Fruit fly (Drosophila melanogaster) ovary, adult (tissue): ENCODE measurements around the gene CG42538.

ENCODE experiments used
- CG17801 ChIP-seq: fragments of 200-800 bp; optimal IDR thresholded peaks from 2 replicates; lab custom pipeline; 2019; ENCODE audit warnings: missing biosample characterization, mild to moderate bottlenecking, missing genetic modification characterization, moderate library complexity; ENCODE audit not compliant: partially characterized antibody

CG42538 gene

DNA sequence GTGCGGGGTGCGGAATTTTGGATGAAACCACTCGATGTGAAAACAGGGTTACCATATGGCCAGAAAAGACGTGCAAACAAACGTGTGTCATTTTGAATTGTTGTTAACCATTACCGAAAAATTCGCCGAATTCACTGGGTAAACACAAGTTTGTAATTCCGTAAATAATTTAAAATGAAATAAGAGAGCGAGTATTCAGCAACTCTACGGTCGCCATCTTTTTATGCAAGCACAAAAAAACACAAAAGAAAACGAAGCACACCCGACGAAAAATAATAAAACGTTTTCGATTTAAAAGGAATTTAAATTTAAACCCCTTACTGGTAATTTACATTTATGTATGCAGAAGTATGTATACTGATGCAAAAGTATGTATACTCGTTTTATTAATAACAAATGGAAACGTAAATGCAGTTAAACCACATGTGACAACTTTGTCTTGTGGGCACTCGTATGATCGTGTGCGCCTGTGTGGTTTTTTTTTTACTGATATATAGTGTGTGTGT is 11.6 kb downstream of the CG42538 start:
- TF ChIP-seq CG17801, result peak; percentile 97

DNA sequence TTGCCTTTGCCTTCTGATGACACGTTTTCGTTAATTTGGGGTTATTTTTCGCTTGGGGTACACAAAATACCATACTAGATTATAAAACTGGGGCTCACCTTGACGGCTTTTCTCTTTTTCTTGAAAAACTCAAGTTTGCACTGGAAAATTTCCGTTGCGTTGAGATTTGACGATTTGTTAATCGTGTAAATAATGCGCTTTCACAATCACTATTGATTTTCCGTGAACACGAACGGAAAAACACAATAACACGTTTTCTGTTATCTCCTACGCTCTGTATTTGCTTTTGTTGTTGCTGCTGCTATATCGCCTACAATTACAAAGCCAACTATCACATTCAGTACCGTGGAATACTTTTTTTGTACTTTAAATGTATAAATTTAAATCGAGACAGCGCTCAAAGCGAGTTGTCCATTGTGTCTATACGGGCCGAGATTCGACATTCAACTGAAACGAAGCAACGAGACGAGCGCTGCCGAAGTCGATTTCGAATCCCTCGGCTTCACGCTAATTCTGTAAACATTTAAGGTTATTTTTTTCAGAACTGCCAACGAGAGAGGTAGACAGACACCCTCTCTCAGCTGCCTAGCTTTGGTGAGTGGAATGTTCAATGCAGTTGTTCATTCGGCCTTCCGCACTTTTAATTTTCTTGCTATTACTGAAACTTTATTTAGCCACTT is 12.2 kb downstream of the CG42538 start:
- peak; percentile 61 for TF ChIP-seq CG17801

DNA sequence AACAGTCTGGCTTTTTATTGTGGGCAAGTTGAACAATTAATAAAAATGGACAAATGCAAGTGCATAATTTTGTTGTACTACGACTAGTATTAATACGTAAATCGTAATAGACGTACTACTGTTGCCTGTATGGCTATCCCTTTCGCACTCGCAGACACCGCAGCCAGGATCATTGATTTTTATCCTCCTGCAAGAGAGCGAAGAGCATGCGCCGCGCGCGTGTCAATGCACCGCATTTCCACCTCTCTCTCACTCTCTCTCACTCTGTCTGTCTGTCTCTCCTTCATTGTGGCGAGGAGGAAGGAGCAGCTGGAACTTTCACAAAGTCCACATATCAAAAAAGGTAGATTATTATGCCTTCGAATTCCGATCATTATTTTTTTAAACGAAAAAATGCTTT is 12.8 kb downstream of the CG42538 start:
- TF ChIP-seq CG17801, result no peak

DNA sequence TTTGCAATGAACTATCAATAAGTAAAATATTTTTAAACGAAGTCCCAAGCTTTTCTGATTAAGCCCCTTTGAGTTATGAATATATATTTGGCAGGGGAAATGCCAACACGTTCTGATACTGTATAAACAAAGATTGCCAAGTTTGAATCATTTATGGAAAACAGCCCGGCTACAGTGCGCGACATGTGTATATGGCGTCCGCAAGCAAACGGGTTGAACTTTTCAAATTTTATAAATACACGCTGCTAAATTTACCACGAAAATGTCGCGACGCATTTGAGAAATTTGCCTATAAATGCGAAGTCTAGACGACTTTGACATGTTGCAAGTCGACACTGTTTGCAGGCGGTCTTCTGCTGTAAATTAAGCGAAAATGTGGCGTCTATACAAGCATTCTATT is 13.8 kb downstream of the CG42538 start:
- TF ChIP-seq CG17801, result no peak

DNA sequence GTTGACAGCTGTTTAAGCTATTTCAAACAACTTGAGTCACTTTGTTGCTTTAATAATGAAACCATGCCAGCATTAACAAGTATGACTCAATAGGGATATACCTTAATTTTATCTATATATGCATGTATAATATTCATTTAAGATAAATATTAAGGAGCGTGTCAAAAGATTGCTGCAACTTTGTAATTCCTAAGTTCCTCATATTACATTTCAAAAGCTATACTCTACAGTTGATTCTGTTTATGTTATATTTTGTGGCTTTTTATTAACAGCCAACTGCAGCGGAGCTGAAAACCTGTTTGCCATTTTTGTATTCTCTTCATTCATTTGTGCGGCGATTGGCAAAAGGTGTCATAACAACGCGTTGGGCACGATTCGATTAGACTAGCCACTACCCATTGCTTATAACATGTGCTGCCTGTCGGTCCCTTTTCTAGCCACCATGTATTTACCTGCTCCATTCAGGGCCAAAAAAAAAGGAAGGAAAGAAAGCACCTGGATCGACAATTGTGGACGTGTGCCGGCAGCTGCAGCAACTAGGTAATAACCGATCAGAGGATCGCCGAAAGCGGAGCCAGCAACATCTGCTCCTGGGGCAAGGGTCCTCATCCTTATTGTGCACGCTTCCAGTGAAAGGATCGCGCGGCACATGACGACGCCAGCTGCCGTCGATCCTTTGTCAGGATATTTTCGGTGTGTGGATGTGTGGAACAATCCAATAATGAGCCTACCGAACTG is 14.6 kb downstream of the CG42538 start:
- TF ChIP-seq CG17801, result no peak

DNA sequence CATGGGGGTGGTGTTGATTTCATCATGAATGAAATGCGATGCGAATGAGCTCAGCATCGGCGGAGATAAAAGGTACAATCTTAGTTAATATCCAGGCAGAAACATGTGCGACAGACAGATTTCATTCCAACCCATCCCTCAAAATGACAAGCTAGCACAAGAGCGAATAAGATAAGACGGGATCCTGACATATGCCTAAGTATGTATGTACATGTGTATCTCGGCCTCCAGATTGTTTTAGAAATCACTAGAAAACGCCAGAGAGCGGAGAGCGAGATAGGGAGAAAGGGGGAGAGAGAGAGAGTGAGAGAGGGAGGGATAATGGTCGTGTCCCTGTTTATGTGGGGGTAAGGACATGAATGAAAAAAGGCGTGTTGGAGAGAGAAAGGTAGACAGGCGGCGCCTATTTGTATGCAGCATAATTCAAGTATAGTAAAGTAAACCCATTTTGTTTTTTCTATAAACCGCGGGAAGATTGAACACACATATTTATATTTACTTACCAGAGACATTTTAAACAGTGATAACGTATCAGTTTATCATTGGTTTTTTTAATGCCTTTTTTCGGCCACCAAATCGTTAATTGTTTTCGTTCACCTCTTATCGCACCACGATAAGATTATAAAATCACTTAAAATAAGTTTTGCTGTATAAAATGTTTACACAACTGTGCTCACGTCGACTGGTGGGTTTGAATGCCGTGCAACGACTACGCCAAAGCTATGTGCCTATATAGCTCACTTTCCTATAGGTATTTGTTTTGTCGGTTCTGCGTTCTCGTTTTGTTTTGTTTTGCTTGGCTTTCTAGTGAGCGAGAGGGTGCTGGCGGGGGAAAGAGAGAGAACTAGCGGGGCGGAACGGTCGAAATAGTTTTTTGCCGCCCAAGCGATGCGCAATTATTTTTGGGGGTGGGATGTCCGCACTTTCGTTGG is 15.9 kb downstream of the CG42538 start:
- TF ChIP-seq CG17801, result peak; percentile 73

DNA sequence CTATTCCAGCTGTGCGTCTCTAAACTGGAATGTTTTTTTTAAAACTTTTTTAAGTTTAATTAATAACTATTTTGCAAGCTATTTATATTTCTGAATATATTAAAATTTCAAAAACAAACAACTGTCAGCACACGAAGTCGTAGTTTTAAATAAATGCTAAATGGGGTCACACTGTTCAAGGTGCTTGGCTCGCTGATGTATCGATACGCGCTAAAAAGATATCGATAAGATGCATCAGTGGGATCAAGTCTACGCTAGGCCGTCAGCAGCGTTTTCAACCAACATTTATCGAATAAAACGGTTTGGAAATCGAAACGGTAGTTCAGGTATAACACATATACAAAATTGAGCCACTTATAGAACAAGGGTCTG is 16.5 kb downstream of the CG42538 start, which contains the start of gene Diap1:
Gene Diap1, minus strand, starts transcription at position 148 of the 372 bp plus-strand sequence.
- no peak for TF ChIP-seq CG17801

DNA sequence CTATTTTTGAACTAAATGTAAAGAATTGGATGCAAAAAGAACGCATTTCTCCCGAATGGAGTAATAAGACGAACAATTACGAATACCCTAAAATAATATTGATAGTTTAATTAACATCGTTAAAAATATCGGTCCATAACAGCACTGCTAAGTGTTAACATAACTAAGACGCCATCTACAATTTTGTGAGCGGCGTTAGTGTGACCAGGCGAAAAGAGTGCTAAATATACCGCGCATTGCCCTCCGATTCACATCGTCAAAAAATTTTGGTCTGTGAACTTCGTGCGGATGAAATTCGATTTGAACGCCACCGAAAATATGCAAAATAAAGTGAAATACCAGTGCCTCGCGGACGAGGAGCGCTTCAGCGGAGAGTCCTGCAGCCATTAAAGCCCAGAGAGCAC is 17.4 kb downstream of the CG42538 start, which contains the start of gene Mbs:
Gene Mbs, plus strand, starts transcription at position 241 of the 404 bp plus-strand sequence.
- peak; percentile 7 for TF ChIP-seq CG17801

DNA sequence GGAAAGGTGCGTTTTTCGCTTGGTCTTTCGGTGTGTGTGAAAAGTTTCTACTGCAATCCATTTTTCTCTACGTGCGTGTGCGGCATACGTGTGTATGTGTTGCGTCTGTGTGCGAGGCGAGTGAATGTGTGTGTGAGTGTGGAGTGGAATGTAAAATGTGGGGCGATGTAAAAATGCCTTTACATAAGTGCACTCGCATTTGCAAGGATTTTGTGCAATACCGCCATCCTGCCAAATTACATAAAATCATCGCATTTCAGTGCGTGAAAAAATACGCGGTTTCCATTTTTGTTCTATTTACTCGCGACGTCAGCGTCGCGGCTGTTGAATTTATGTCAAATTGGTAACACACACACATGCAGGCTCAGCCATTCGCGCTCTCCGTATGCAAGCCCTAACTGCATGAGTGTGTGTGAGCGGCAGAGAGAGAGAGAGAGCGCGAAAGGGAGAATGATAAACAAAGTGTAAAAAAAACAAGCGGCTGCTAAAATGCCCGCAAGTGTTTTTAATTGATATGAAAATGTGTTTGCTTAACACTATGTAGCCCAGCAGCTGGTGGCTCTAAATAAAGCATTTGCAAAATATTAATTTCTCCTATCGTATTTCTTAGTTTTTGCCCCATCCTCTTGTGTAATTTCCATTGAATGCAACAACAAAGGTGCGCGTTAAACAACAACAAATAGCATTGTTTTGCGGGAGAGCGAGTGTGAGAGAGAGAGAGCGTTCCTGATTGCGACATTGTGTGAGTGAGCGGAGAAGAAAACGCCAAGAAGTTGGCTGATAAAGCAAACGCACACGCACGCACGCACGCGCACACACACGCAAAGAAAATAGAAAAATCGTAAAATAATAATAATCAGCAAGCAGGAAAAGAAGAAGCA is 18.1 kb downstream of the CG42538 start:
- TF ChIP-seq CG17801, result no peak

DNA sequence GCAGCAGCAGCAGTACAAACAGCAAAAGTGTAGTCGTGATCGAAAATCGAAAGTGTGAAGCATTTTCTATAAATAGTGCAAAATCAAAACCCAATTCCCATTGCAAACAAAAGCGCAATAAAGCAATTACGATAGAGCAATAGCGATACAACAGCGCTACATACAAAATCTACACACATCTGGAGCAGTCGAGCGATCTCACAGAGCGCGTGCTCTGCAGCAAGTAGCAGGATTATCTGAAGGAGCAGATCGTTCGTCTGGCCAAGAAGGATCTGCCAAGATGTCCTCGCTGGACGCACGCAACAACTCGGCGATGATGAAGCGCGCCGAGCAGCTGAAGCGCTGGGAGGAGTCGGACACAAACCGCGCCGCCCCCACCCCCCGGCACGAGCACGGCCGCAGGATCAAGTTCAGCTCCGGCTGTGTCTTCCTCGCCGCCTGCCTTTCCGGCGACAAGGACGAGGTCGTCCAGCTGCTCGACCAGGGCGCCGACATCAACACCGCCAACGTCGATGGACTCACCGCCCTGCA is 18.8 kb downstream of the CG42538 start:
- no peak for TF ChIP-seq CG17801

DNA sequence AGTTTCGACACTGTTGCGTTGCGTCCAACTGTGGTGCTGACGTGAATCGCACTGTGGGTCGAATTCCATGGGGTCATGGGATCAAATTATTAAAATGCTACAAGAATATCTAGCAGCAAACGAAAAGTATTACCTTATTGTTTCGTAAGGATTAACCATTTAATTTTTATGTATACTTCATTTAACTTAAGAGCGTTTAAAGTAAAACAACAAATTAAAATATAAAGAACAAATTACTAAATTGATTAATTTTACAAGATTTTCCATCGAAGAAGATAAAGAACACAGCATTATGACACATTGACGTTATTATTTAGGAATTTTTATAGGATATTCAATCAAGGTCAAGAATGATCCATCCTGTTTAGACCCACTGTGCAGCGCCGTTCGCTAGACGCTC is 19.8 kb downstream of the CG42538 start:
- no peak for TF ChIP-seq CG17801

DNA sequence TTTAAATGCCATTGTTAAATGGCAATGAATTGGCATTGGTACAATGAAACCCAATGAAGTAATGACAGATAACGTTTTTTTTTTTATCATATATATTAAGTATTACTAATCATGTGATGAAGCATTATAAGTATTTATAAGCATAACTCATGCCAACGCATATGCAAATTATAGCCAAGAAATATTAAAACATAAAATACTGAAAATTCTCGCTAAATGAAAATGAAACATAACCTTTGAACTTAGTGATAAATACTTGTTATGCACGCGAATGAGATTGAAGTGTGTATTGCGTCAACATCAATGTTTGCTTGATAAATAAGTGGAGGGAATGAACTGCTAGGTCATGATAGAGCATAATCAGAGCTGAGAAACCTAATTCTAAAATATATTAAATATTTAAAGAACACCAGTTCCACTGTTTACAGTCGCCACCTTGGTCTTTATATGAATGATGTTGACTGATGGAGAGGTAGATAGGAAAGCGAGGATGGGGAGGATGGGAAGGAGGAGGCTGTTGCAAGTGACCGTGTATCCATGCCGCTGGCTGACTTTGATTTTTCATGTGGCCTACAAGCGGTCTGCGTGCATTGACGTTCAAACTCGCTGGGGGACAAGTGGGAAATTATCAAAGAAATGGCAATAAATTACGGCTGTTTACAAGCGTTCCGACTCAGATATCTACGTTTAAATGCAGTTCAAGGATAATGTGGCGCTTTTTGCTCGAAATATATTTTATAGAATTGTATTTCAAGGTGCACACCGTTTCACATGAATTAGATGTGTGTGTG is 22.0 kb downstream of the CG42538 start:
- TF ChIP-seq CG17801, result no peak

DNA sequence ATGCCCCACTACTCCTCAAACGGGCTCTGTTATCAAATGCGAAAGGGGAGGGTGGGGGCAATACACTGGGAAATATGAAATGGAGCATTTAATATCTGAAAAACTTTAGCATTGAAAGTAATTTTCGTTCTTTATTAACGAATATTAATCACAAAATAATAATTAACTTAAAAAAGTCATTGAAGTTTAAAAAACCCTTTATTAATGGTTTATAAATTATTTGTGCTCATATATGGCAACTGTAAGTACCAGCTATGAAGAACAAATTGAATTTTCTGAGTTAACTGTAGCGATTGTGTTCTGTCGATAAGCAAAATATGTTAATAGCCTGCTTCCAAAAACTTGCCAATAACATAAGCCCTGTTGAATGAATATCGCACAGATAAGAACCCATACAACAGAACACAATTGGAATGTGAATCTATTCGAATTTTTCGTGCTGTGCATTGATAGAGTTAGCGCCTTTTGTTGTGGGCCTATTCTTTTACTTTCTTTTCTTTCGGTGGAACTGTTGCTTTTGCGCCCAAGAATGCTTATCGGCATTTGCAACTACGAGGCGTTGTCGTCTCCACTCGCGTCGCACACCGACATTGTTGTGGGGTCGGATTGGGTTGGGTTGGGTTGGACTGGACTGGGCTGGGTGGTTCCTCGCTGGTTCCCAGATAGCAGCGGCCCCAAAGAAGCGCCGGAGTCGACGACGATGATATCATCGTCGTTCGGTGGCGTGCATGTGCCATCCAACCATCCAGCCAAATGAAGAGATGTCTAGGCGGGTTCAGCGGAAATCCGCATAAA is 26.7 kb downstream of the CG42538 start:
- no peak for TF ChIP-seq CG17801

DNA sequence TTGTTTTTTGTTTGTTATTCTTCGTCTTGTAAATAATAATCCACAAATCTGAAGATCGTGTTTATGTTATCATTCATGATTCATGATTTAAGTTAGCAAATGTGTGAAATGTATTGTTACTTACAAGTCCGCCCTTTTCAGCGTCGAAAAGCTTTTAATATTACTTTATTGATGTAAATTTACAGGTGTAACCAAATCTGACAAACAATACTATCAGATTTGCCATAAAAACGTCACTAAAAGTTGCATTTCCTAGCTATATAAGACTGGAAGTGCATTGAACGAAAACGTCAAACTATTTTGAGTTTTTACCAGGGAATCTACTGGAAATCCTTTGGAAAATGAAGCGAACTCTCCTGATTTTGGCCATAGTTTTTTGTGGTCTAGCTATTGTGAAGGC is 47.9 kb downstream of the CG42538 start, which contains the start of gene CG33258:
Gene CG33258, plus strand, starts transcription at position 301 of the 400 bp plus-strand sequence.
- no peak for TF ChIP-seq CG17801
